Worm (Caenorhabditis elegans) whole organism, mixed stage, embryonic: ENCODE data around the gene rfc-1.

ENCODE experiments used
- blmp-1 ChIP-seq: fragments of 150-350 bp; optimal IDR thresholded peaks from 2 replicates; lab custom pipeline; 2014; ENCODE audit warnings: missing biosample characterization, missing genetic modification characterization
- lsy-2 ChIP-seq: fragments of 150-350 bp; optimal IDR thresholded peaks from 2 replicates; lab custom pipeline; 2014; ENCODE audit warnings: missing biosample characterization, missing genetic modification characterization
- mls-2 ChIP-seq: sonication (generic microtip); optimal IDR thresholded peaks from 2 replicates; lab custom pipeline; 2016; ENCODE audit warnings: mild to moderate bottlenecking, missing genetic modification characterization, moderate library complexity, missing compliant biosample characterization
- nhr-237 ChIP-seq: fragments of 150-350 bp; optimal IDR thresholded peaks from 2 replicates; lab custom pipeline; 2014; ENCODE audit warnings: missing biosample characterization, missing genetic modification characterization
- nhr-76 ChIP-seq: sonication (generic microtip); optimal IDR thresholded peaks from 2 replicates; lab custom pipeline; 2017; ENCODE audit warnings: missing biosample characterization, missing genetic modification characterization
- sem-2 ChIP-seq: fragments of 200-800 bp; sonication (Bioruptor generic); optimal IDR thresholded peaks from 2 replicates; lab custom pipeline; 2018; ENCODE audit warnings: mild to moderate bottlenecking, missing genetic modification characterization, missing compliant biosample characterization
- unc-62 ChIP-seq: fragments of 150-350 bp; optimal IDR thresholded peaks from 2 replicates; lab custom pipeline; 2014; ENCODE audit warnings: missing biosample characterization, missing genetic modification reagents, missing genetic modification characterization
- ztf-11 ChIP-seq: fragments of 150-350 bp; optimal IDR thresholded peaks from 2 replicates; lab custom pipeline; 2014; ENCODE audit warnings: missing biosample characterization, missing genetic modification characterization

- TF ChIP-seq blmp-1 (tag; lab: Kevin White, UChicago) (peak; percentile 52), lsy-2 (no peak), sem-2 (GFP tag; lab: Kevin White, UChicago) (no peak), nhr-76 (tag; lab: Kevin White, UChicago) (no peak), nhr-237 (tag; lab: Kevin White, UChicago) (no peak), mls-2 (no peak), unc-62 (GFP tag; lab: Kevin White, UChicago) (peak; percentile 41), ztf-11 (tag; lab: Kevin White, UChicago) (no peak)
These were observed at the start of gene rfc-1, which contains the start of gene pmp-3 for ce11 chrV:14645817-14646789.
